Fruit fly (Drosophila melanogaster) whole organism, embryonic: ENCODE data around the gene CG2611.
A peak's percentile ranks its signal among the peaks of the same experiment; 100 is the strongest.

Source experiments
- Antp ChIP-seq: fragments of 200-800 bp; sonication (Bioruptor generic); optimal IDR thresholded peaks from 3 replicates; lab custom pipeline; 2016; ENCODE audit warnings: missing biosample characterization, missing genetic modification characterization
- Atf6 ChIP-seq: fragments of 200-800 bp; sonication (Bioruptor generic); IDR thresholded peaks from 2 replicates; pipeline ENCODE4 v1.3.6; 2022; ENCODE audit warnings: missing biosample characterization, missing genetic modification characterization
- Blimp-1 ChIP-seq: fragments of 200-800 bp; sonication (Bioruptor generic); optimal IDR thresholded peaks from 3 replicates; lab custom pipeline; 2018; ENCODE audit warnings: missing biosample characterization, missing genetic modification characterization, mild to moderate bottlenecking, moderate library complexity, missing genetic modification reagents
- CG10321 ChIP-seq: fragments of 200-800 bp; sonication (Bioruptor generic); IDR thresholded peaks from 2 replicates; pipeline ENCODE4 v1.3.6; 2022; ENCODE audit warnings: missing biosample characterization, missing genetic modification characterization
- CG11085 ChIP-seq: fragments of 200-800 bp; sonication (Bioruptor generic); IDR thresholded peaks from 2 replicates; pipeline ENCODE4 v1.3.6; 2022; ENCODE audit warnings: missing biosample characterization, missing genetic modification characterization
- CG11696 ChIP-seq: fragments of 200-800 bp; sonication (Bioruptor generic); IDR thresholded peaks from 2 replicates; pipeline ENCODE4 v1.3.6; 2022; ENCODE audit warnings: missing biosample characterization, missing genetic modification characterization
- CG12104 ChIP-seq: fragments of 200-800 bp; sonication (Bioruptor generic); optimal IDR thresholded peaks from 3 replicates; lab custom pipeline; 2016; ENCODE audit warnings: missing biosample characterization, missing genetic modification characterization
- CG12219 ChIP-seq: fragments of 200-800 bp; sonication (Bioruptor generic); optimal IDR thresholded peaks from 3 replicates; lab custom pipeline; 2018; ENCODE audit warnings: missing biosample characterization, mild to moderate bottlenecking, missing genetic modification characterization
- CG12299 ChIP-seq: fragments of 200-800 bp; sonication (Bioruptor generic); optimal IDR thresholded peaks from 2 replicates; lab custom pipeline; 2018; ENCODE audit warnings: missing biosample characterization, mild to moderate bottlenecking, missing genetic modification characterization
- CG12659 ChIP-seq: fragments of 200-800 bp; sonication (Bioruptor generic); optimal IDR thresholded peaks from 3 replicates; lab custom pipeline; 2017; ENCODE audit warnings: mild to moderate bottlenecking, missing biosample characterization, missing genetic modification reagents, missing genetic modification characterization
- CG13287 ChIP-seq: fragments of 200-800 bp; sonication (Bioruptor generic); IDR thresholded peaks from 2 replicates; pipeline ENCODE4 v1.3.6; 2022; ENCODE audit warnings: missing biosample characterization, missing genetic modification characterization; ENCODE audit not compliant: partially characterized antibody
- CG14965 ChIP-seq: fragments of 200-800 bp; sonication (Bioruptor generic); optimal IDR thresholded peaks from 2 replicates; lab custom pipeline; 2016; ENCODE audit warnings: missing biosample characterization, missing genetic modification characterization, borderline replicate concordance
- CG1647 ChIP-seq: fragments of 200-800 bp; sonication (Bioruptor generic); optimal IDR thresholded peaks from 3 replicates; lab custom pipeline; 2016; ENCODE audit warnings: missing biosample characterization, missing genetic modification characterization
- CG16813 ChIP-seq: fragments of 200-800 bp; sonication (Bioruptor generic); IDR thresholded peaks from 3 replicates; pipeline ENCODE4 v1.3.6; 2022; ENCODE audit warnings: missing biosample characterization, missing genetic modification characterization; ENCODE audit not compliant: partially characterized antibody
- CG17612 ChIP-seq: fragments of 200-800 bp; sonication (Bioruptor generic); IDR thresholded peaks from 2 replicates; pipeline ENCODE4 v1.3.6; 2022; ENCODE audit warnings: missing biosample characterization, missing genetic modification characterization
- CG2712 ChIP-seq: fragments of 200-800 bp; optimal IDR thresholded peaks from 3 replicates; lab custom pipeline; 2019; ENCODE audit warnings: missing biosample characterization, mild to moderate bottlenecking, missing genetic modification characterization, moderate library complexity
- CG3163 ChIP-seq: fragments of 200-800 bp; sonication (Bioruptor generic); optimal IDR thresholded peaks from 3 replicates; lab custom pipeline; 2016; ENCODE audit warnings: missing biosample characterization, missing genetic modification characterization
- CG3838 ChIP-seq: fragments of 200-800 bp; sonication (Bioruptor generic); optimal IDR thresholded peaks from 3 replicates; lab custom pipeline; 2016; ENCODE audit warnings: missing biosample characterization, missing genetic modification characterization
- CG4617 ChIP-seq: fragments of 200-800 bp; sonication (Bioruptor generic); optimal IDR thresholded peaks from 3 replicates; lab custom pipeline; 2016; ENCODE audit warnings: missing biosample characterization, missing genetic modification characterization, borderline replicate concordance
- CG4820 ChIP-seq: fragments of 200-800 bp; sonication (Bioruptor generic); optimal IDR thresholded peaks from 3 replicates; lab custom pipeline; 2016; ENCODE audit warnings: missing biosample characterization, missing genetic modification characterization
- CG6175 ChIP-seq: fragments of 200-800 bp; sonication (Bioruptor generic); IDR thresholded peaks from 3 replicates; pipeline ENCODE4 v1.3.6; 2022; ENCODE audit warnings: missing biosample characterization, missing genetic modification characterization
- CG7839 ChIP-seq: fragments of 200-800 bp; sonication (Bioruptor generic); optimal IDR thresholded peaks from 3 replicates; lab custom pipeline; 2018; ENCODE audit warnings: missing biosample characterization, mild to moderate bottlenecking, missing genetic modification characterization, moderate library complexity
- CG8281 ChIP-seq: fragments of 200-800 bp; sonication (Bioruptor generic); optimal IDR thresholded peaks from 2 replicates; lab custom pipeline; 2018; ENCODE audit warnings: missing biosample characterization, mild to moderate bottlenecking, missing genetic modification characterization, moderate library complexity
- CG9215 ChIP-seq: fragments of 200-800 bp; sonication (Bioruptor generic); IDR thresholded peaks from 2 replicates; pipeline ENCODE4 v1.3.6; 2022; ENCODE audit warnings: missing biosample characterization, missing genetic modification characterization
- CG9932 ChIP-seq: fragments of 200-800 bp; sonication (Bioruptor generic); IDR thresholded peaks from 2 replicates; pipeline ENCODE4 v1.3.6; 2022; ENCODE audit warnings: missing biosample characterization, missing genetic modification characterization
- Dad ChIP-seq: fragments of 200-800 bp; sonication (Bioruptor generic); optimal IDR thresholded peaks from 3 replicates; lab custom pipeline; 2016; ENCODE audit warnings: missing biosample characterization, missing genetic modification characterization
- Mes4 ChIP-seq: fragments of 200-800 bp; sonication (Bioruptor generic); optimal IDR thresholded peaks from 2 replicates; lab custom pipeline; 2016; ENCODE audit warnings: missing biosample characterization, missing genetic modification characterization
- Mrtf ChIP-seq: fragments of 200-800 bp; sonication (Bioruptor generic); IDR thresholded peaks from 3 replicates; pipeline ENCODE4 v1.3.6; 2022; ENCODE audit warnings: missing biosample characterization, missing genetic modification characterization
- Myb ChIP-seq: fragments of 200-800 bp; sonication (Bioruptor generic); optimal IDR thresholded peaks from 2 replicates; lab custom pipeline; 2016; ENCODE audit warnings: missing biosample characterization, missing genetic modification characterization
- NK7.1 ChIP-seq: fragments of 200-800 bp; sonication (Bioruptor generic); optimal IDR thresholded peaks from 3 replicates; lab custom pipeline; 2016; ENCODE audit warnings: missing biosample characterization, missing genetic modification characterization
- Tbp ChIP-seq: fragments of >200 bp; optimal IDR thresholded peaks from 2 replicates; lab custom pipeline; 2018; ENCODE audit warnings: missing biosample characterization, missing genetic modification characterization
- Vsx1 ChIP-seq: fragments of 200-800 bp; sonication (Bioruptor generic); optimal IDR thresholded peaks from 2 replicates; lab custom pipeline; 2017; ENCODE audit warnings: missing biosample characterization, mild to moderate bottlenecking, missing genetic modification characterization, missing genetic modification reagents
- amos ChIP-seq: fragments of 200-800 bp; sonication (Bioruptor generic); IDR thresholded peaks from 2 replicates; pipeline ENCODE4 v1.3.6; 2022; ENCODE audit warnings: missing biosample characterization, missing genetic modification characterization; ENCODE audit not compliant: partially characterized antibody
- cato ChIP-seq: fragments of 200-800 bp; sonication (Bioruptor generic); optimal IDR thresholded peaks from 2 replicates; lab custom pipeline; 2016; ENCODE audit warnings: missing biosample characterization, missing genetic modification characterization, borderline replicate concordance
- chinmo ChIP-seq: fragments of 200-800 bp; sonication (Bioruptor generic); IDR thresholded peaks from 4 replicates; pipeline ENCODE4 v1.3.6; 2022; ENCODE audit warnings: missing biosample characterization, missing genetic modification characterization; ENCODE audit not compliant: partially characterized antibody
- dan ChIP-seq: fragments of 200-800 bp; sonication (Bioruptor generic); IDR thresholded peaks from 2 replicates; pipeline ENCODE4 v1.3.6; 2022; ENCODE audit warnings: missing biosample characterization, missing genetic modification characterization
- eve ChIP-seq, 2 experiments: fragments of >200 bp; optimal IDR thresholded peaks; 2 replicates each; lab custom pipeline; 2017; ENCODE audit warnings: missing biosample characterization in 2 of 2, missing genetic modification characterization in 2 of 2
- h ChIP-seq: fragments of >200 bp; optimal IDR thresholded peaks from 2 replicates; lab custom pipeline; 2017
- inv ChIP-seq: fragments of 200-800 bp; sonication (Bioruptor generic); IDR thresholded peaks from 2 replicates; pipeline ENCODE4 v1.3.6; 2022; ENCODE audit warnings: missing biosample characterization, missing genetic modification characterization; ENCODE audit not compliant: partially characterized antibody
- mam ChIP-seq: fragments of 200-800 bp; sonication (Bioruptor generic); optimal IDR thresholded peaks from 3 replicates; lab custom pipeline; 2016; ENCODE audit warnings: missing biosample characterization, missing genetic modification characterization
- pzg ChIP-seq: fragments of 200-800 bp; sonication (Bioruptor generic); optimal IDR thresholded peaks from 3 replicates; lab custom pipeline; 2018; ENCODE audit warnings: missing biosample characterization, mild to moderate bottlenecking, missing genetic modification characterization, moderate library complexity
- ro ChIP-seq: fragments of 200-800 bp; sonication (Bioruptor generic); IDR thresholded peaks from 2 replicates; pipeline ENCODE4 v1.3.6; 2022; ENCODE audit warnings: missing biosample characterization, missing genetic modification characterization
- slou ChIP-seq: fragments of 200-800 bp; sonication (Bioruptor generic); optimal IDR thresholded peaks from 3 replicates; lab custom pipeline; 2016; ENCODE audit warnings: missing biosample characterization, missing genetic modification characterization
- sqz ChIP-seq: fragments of 200-800 bp; sonication (Bioruptor generic); optimal IDR thresholded peaks from 3 replicates; lab custom pipeline; 2018; ENCODE audit warnings: missing biosample characterization, mild to moderate bottlenecking, missing genetic modification characterization
- stwl ChIP-seq: fragments of 200-800 bp; sonication (Bioruptor generic); optimal IDR thresholded peaks from 3 replicates; lab custom pipeline; 2018; ENCODE audit warnings: missing biosample characterization, mild to moderate bottlenecking, missing genetic modification characterization, moderate library complexity
- trem ChIP-seq: fragments of 200-800 bp; optimal IDR thresholded peaks from 3 replicates; lab custom pipeline; 2019; ENCODE audit warnings: missing biosample characterization, mild to moderate bottlenecking, missing genetic modification characterization, moderate library complexity
- twi ChIP-seq: fragments of 200-800 bp; optimal IDR thresholded peaks from 2 replicates; lab custom pipeline; 2019; ENCODE audit warnings: missing biosample characterization, mild to moderate bottlenecking, missing genetic modification characterization, moderate library complexity
- vvl ChIP-seq: fragments of 200-800 bp; sonication (Bioruptor generic); IDR thresholded peaks from 2 replicates; pipeline ENCODE4 v1.3.6; 2022; ENCODE audit warnings: missing biosample characterization, missing genetic modification characterization
- wdn ChIP-seq: fragments of 200-800 bp; sonication (Bioruptor generic); IDR thresholded peaks from 2 replicates; pipeline ENCODE4 v1.3.6; 2022; ENCODE audit warnings: missing biosample characterization, missing genetic modification characterization
- wek ChIP-seq: fragments of 200-800 bp; sonication (Bioruptor generic); optimal IDR thresholded peaks from 3 replicates; lab custom pipeline; 2018; ENCODE audit warnings: missing biosample characterization, mild to moderate bottlenecking, missing genetic modification characterization, moderate library complexity
- zfh2 ChIP-seq: fragments of 200-800 bp; sonication (Bioruptor generic); optimal IDR thresholded peaks from 2 replicates; lab custom pipeline; 2016; ENCODE audit warnings: missing biosample characterization, missing genetic modification characterization

The CG2611 gene

DNA sequence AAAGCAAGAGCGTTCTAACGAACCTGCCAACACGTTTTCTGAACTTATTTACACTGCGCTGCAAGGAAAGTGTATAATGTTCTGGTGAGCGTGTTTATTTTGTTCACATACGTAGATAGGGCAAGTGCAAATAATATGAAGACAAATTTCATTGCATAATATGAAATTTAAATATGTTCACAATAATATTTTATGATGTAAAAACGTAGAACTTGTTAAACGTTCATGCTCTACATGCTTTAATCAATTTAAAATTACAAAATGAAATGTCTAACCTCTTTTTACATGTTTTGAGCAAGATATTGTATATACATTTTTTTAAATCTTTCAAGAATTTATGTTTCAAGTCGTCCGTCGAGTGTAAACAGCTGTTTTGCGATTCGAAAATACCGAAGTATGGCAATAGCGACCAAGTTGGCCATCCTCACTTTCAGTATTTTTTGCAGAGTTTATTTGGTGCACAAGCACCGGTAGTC is 4.6 kb upstream of the CG2611 start, which contains the start of the genes phr6-4 and CG2608 (continued):
- TF ChIP-seq CG12219 (GFP tag; lab: Kevin White, UChicago) = peak; percentile 85
- peak; percentile 72 for TF ChIP-seq Myb (GFP tag; lab: Kevin White, UChicago)
- peak; percentile 82 for TF ChIP-seq CG1647
- TF ChIP-seq Tbp (GFP tag; lab: Kevin White, UChicago) = no peak
- peak; percentile 63; the same call in 1 of the 2 replicates for TF ChIP-seq CG17612 (GFP tag; lab: Robert Waterston, UW)
- peak; percentile 56; the same call in 1 of the 2 replicates for TF ChIP-seq CG10321 (GFP tag; lab: Robert Waterston, UW)
- peak; percentile 92 for TF ChIP-seq CG9932 (GFP tag; lab: Robert Waterston, UW)
- TF ChIP-seq CG13287 = no peak
- peak; percentile 76 for TF ChIP-seq CG3838 (GFP tag; lab: Kevin White, UChicago)
- TF ChIP-seq twi = peak; percentile 91
- peak; percentile 91 for TF ChIP-seq Blimp-1 (GFP tag; lab: Kevin White, UChicago)
- peak; percentile 84 for TF ChIP-seq Vsx1
- peak; percentile 91 for TF ChIP-seq CG12299 (tag; lab: Kevin White, UChicago)
- TF ChIP-seq inv (GFP tag; lab: Robert Waterston, UW) = no peak
- TF ChIP-seq CG16813 = no peak
- TF ChIP-seq Mes4 = peak; percentile 83
- peak; percentile 89 for TF ChIP-seq sqz (GFP tag; lab: Kevin White, UChicago)
- peak; percentile 77 for TF ChIP-seq Dad (GFP tag; lab: Kevin White, UChicago)
- TF ChIP-seq h (lab: Kevin White, UChicago) = no peak
- peak; percentile 80 for TF ChIP-seq NK7.1 (GFP tag; lab: Kevin White, UChicago)
- no peak for TF ChIP-seq CG14965 (GFP tag; lab: Kevin White, UChicago)
- TF ChIP-seq CG6175 (GFP tag; lab: Robert Waterston, UW) = peak; percentile 68
- peak; percentile 86 for TF ChIP-seq CG9215
- TF ChIP-seq CG4820 (GFP tag; lab: Kevin White, UChicago) = peak; percentile 85
- TF ChIP-seq wek (GFP tag; lab: Kevin White, UChicago) = peak; percentile 77
- peak; percentile 26; the same call in 1 of the 2 replicates for TF ChIP-seq dan (GFP tag; lab: Robert Waterston, UW)
- TF ChIP-seq CG3163 (GFP tag; lab: Kevin White, UChicago) = peak; percentile 71
- peak; percentile 87 for TF ChIP-seq slou
- TF ChIP-seq trem (tag; lab: Kevin White, UChicago) = peak; percentile 97
- TF ChIP-seq Mrtf (GFP tag; lab: Robert Waterston, UW) = peak; percentile 74
- TF ChIP-seq Atf6 (GFP tag; lab: Robert Waterston, UW) = peak; percentile 91
- TF ChIP-seq CG4617 = peak; percentile 74
- TF ChIP-seq zfh2 (GFP tag; lab: Kevin White, UChicago) = peak; percentile 89
- TF ChIP-seq CG12659 = peak; percentile 96
- peak; percentile 85 for TF ChIP-seq cato (GFP tag; lab: Kevin White, UChicago)
- TF ChIP-seq CG2712 (tag; lab: Kevin White, UChicago) = peak; percentile 96
- no peak for TF ChIP-seq chinmo (GFP tag; lab: Robert Waterston, UW)
- TF ChIP-seq CG7839 = peak; percentile 96
- TF ChIP-seq ro (GFP tag; lab: Robert Waterston, UW) = 0 out of 2 replicates have a peak, but pooled peaks have one; percentile 21
- peak; percentile 89 for TF ChIP-seq vvl (GFP tag; lab: Robert Waterston, UW)
- peak; percentile 91 for TF ChIP-seq CG12104 (GFP tag; lab: Kevin White, UChicago)
- TF ChIP-seq eve (GFP tag; optimal IDR thresholded peaks at IDR 0.05; lab: Kevin White, UChicago) = no peak
- peak; percentile 76 for TF ChIP-seq Antp (GFP tag; lab: Kevin White, UChicago)
- TF ChIP-seq stwl (tag; lab: Kevin White, UChicago) = peak; percentile 44
- peak; percentile 91 for TF ChIP-seq mam (GFP tag; lab: Kevin White, UChicago)
- TF ChIP-seq CG11085 (GFP tag; lab: Robert Waterston, UW) = peak; percentile 77
- TF ChIP-seq wdn (GFP tag; lab: Robert Waterston, UW) = peak; percentile 87
- TF ChIP-seq CG11696 (GFP tag; lab: Robert Waterston, UW) = peak; percentile 67
- peak; percentile 80 for TF ChIP-seq CG8281 (tag; lab: Kevin White, UChicago)
- TF ChIP-seq pzg (GFP tag; lab: Kevin White, UChicago) = peak; percentile 37
- TF ChIP-seq amos = no peak
